Fruit fly (Drosophila melanogaster) S2 (cell line): ENCODE measurements around the gene CG33253.

ENCODE experiments used
- CG8478 ChIP-seq: fragments of >200 bp; optimal IDR thresholded peaks from 2 replicates; lab custom pipeline; 2018
- CTCF ChIP-seq, 2 experiments: fragments of >200 bp; optimal IDR thresholded peaks; 2 replicates each; lab custom pipeline; 2018

- TF ChIP-seq CG8478 (lab: Kevin White, UChicago) (no peak), CTCF (optimal IDR thresholded peaks at IDR 0.05; lab: Kevin White, UChicago) (no peak)
These were observed 10.3 kb upstream of the CG33253 start for dm6 chrX:19172955-19173354.
